Worm (Caenorhabditis elegans): ENCODE measurements around the gene pax-2.
"Not testable (repeated sequence)": the region's sequence is repeated elsewhere in the genome, so short reads cannot be mapped to it uniquely, and the experiment has no call there.

Gene pax-2

DNA sequence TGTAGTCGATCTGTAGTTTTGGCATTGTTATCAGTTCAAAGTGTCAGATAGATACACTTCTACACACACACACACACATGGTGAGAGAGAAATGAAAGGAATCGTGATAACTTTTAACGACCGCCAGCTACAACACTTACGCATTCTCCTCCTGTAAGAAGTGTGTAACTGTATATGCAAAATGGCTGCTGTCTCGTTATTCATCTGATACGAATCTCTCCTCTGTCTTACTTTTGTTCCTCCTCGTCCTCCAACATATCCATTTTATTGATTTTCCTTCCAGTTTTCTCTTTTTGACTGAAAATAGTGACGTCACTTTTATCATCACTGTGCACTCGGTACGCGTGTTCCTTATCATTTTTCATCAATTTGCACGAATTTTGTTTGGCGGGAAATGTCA lies 8.6 kb upstream of the pax-2 start:
- TF ChIP-seq fos-1 (tag; optimal IDR thresholded peaks at IDR 0.05), result peak; percentile 64
- peak; percentile 1 for TF ChIP-seq ama-1 (optimal IDR thresholded peaks at IDR 0.05)
- TF ChIP-seq sma-9 (GFP tag; optimal IDR thresholded peaks at IDR 0.05), result peak; percentile 45
- TF ChIP-seq sma-9 (tag; optimal IDR thresholded peaks at IDR 0.05), result no peak
- TF ChIP-seq skn-1 (tag; optimal IDR thresholded peaks at IDR 0.05), result no peak

- TF ChIP-seq fos-1 (tag; optimal IDR thresholded peaks at IDR 0.05) (no peak), nhr-21 (tag; optimal IDR thresholded peaks at IDR 0.05) (no peak), C34F6.9 (tag; optimal IDR thresholded peaks at IDR 0.05) (peak; percentile 40), sma-9 (GFP tag; optimal IDR thresholded peaks at IDR 0.05) (peak; percentile 36), sma-9 (tag; optimal IDR thresholded peaks at IDR 0.05) (no peak), zag-1 (tag; optimal IDR thresholded peaks at IDR 0.05) (peak; percentile 29), mdl-1 (tag; optimal IDR thresholded peaks at IDR 0.05) (peak; percentile 56 to 67), nhr-77 (tag; optimal IDR thresholded peaks at IDR 0.05) (no peak)
Observed at ce11 chrIV:4210868-4211267, 6.7 kb upstream of the pax-2 start.

ce11 chrIV:4209084-4209483 lies 4.9 kb upstream of the pax-2 start:
- no peak for TF ChIP-seq gmeb-1 (tag; optimal IDR thresholded peaks at IDR 0.05)

DNA sequence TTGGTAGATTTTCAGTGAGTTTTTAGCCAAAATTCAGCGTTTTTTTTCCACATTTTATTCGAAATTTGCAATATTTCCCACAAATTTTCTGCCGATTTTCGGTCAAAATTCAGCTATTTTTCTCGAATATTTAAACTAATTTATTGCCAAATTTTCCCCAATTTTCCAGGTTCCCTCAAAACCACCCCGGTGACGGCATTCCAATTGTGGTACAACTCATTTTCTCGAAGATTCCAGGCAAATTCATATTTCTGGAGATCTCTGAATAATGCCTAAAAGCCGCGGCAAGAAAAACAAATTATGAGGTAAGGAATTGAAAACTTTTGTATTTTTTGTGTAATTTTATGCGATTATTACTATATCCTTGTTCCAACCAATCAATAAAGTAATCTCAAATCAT lies 2.9 kb upstream of the pax-2 start, which contains the start of gene osgn-1:
TSS of gene osgn-1 (plus strand) at position 301 of the 400 bp plus-strand sequence.
- no peak for TF ChIP-seq R02D3.7 (tag; optimal IDR thresholded peaks at IDR 0.05)
- TF ChIP-seq nhr-21 (tag; optimal IDR thresholded peaks at IDR 0.05), result no peak
- TF ChIP-seq elt-1 (tag; optimal IDR thresholded peaks at IDR 0.05), result no peak
- TF ChIP-seq nhr-25 (tag; optimal IDR thresholded peaks at IDR 0.05), result no peak
- no peak for TF ChIP-seq unc-55 (GFP tag; optimal IDR thresholded peaks at IDR 0.05)
- TF ChIP-seq lin-39 (tag; optimal IDR thresholded peaks at IDR 0.05), result no peak
- no peak for TF ChIP-seq lin-11 (tag; optimal IDR thresholded peaks at IDR 0.05)
- TF ChIP-seq ZK546.5 (tag; optimal IDR thresholded peaks at IDR 0.05), result no peak
- TF ChIP-seq gmeb-1 (tag; optimal IDR thresholded peaks at IDR 0.05), result no peak
- TF ChIP-seq nhr-23 (tag; optimal IDR thresholded peaks at IDR 0.05), result no peak
- TF ChIP-seq unc-39 (tag; optimal IDR thresholded peaks at IDR 0.05), result no peak
- no peak for TF ChIP-seq crh-2 (tag; optimal IDR thresholded peaks at IDR 0.05)
- no peak for TF ChIP-seq blmp-1 (tag; optimal IDR thresholded peaks at IDR 0.05; ENCODE audit: insufficient read depth)
- no peak for TF ChIP-seq lin-13 (GFP tag; optimal IDR thresholded peaks at IDR 0.05)
- no peak for TF ChIP-seq C34F6.9 (tag; optimal IDR thresholded peaks at IDR 0.05)
- no peak for TF ChIP-seq skn-1 (tag; optimal IDR thresholded peaks at IDR 0.05)
- TF ChIP-seq dmd-4 (tag; optimal IDR thresholded peaks at IDR 0.05), result no peak
- no peak for TF ChIP-seq elt-3 (tag; optimal IDR thresholded peaks at IDR 0.05)
- TF ChIP-seq nhr-129 (tag; optimal IDR thresholded peaks at IDR 0.05), result no peak
- no peak for TF ChIP-seq nhr-11 (tag; optimal IDR thresholded peaks at IDR 0.05)

- TF ChIP-seq crh-2, dmd-4, lin-11 (tag; optimal IDR thresholded peaks at IDR 0.05): not testable (repeated sequence)
Observed at ce11 chrIV:4197167-4197566, 7.0 kb downstream of the pax-2 start, which contains the start of gene cyp-25A6. cyp-25A6 (plus strand) TSS chrIV:4197467.

DNA sequence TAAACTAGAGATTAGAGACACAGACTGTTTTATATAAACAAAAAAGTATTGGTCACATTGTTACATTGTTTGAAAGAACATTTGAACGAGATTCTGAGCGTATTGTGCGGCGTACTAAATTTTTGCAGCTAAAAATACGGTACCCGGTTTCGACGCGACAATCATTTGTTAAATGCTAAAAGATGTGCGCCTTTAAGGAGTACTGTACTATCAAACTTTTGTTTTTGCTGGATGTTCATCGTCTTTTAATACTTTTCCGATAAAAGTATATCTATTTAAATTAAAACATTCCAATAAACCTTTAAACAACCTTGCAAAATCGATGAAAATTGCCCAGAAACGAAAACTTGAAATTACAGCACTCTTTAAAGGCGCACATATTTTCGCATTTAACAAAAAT lies 7.4 kb downstream of the pax-2 start, which contains the start of gene K06B9.6:
TSS of gene K06B9.6 (minus strand) at position 101 of the 400 bp plus-strand sequence.
- not testable (repeated sequence) for TF ChIP-seq ceh-16, C34F6.9, mdl-1 (tag; optimal IDR thresholded peaks at IDR 0.05)

DNA sequence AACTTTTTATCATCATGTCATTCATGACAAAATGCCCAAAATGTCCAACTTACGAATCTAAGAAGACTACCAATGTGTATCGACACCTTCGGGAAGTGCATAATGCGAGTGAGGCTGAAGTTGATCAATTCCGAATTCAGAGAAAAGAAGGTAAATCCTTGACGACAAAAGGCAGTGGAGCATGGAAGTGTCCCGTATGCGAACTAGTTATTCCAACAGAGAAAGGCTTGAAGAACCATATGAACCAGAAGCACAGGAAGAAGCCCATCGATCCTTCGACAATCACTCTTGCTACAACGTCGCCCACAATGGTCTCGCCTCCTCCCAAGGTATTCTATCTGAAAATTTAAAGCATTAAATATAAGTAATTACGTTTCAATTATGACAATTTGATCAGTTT lies 18.1 kb downstream of the pax-2 start, which contains the start of gene K08D10.11:
TSS of gene K08D10.11 (minus strand) at position 101 of the 400 bp plus-strand sequence.
- TF ChIP-seq R02D3.7, ztf-11, zag-1 (tag; optimal IDR thresholded peaks at IDR 0.05): not testable (repeated sequence)

All from whole organism, L2 larva.